Worm (Caenorhabditis elegans): Measurements from ENCODE around the gene F18A12.2.

DNA sequence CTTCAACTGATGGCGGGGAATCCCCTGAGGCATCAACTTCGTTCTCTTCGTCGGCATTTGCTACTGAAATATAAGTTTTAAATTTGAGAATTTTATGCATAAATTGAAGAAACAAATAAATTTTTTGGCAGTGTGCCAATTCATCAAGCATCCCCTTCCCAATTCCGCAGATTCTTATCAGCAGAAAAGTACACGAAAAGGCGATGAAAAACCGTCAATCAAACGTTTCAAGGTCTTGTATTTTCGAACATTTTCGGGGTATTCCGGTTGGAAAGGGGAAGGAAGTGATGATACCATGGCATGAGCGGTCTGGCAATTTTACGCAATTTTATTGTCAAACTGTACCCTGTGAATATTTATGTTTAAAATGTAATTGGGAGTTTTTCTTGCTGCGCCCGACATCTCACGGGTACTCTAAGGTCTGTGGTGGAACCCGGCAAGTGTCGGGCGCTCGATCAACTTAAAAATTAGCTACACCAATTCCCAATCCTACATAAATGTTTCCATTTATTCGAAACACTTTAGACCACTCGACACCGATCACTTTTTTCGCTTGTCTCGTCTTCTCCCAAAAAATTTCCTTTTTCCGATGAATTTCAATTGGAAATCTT is 20.3 kb downstream of the F18A12.2 start:
- TF ChIP-seq aly-1 (tag; optimal IDR thresholded peaks at IDR 0.05) (no peak), hmbx-1 (tag; optimal IDR thresholded peaks at IDR 0.05) (no peak), tra-4 (tag; optimal IDR thresholded peaks at IDR 0.05) (no peak), ama-1 (optimal IDR thresholded peaks at IDR 0.05) (no peak), F13C5.2 (tag; optimal IDR thresholded peaks at IDR 0.05) (no peak), pes-1 (GFP tag; IDR thresholded peaks at IDR 0.05) (no peak), tbx-11 (GFP tag; IDR thresholded peaks at IDR 0.05) (no peak)

Measured in whole organism, early embryonic.